Worm (Caenorhabditis elegans) whole organism, L3 larva: ENCODE results near the gene C06G1.1.

ENCODE experiments used
- R02D3.7 ChIP-seq: fragments of 150-350 bp; optimal IDR thresholded peaks from 2 replicates; lab custom pipeline; 2014; ENCODE audit warnings: missing biosample characterization, missing genetic modification characterization
- ama-1 ChIP-seq: fragments of 150-350 bp; optimal IDR thresholded peaks from 2 replicates; lab custom pipeline; 2018
- nfya-1 ChIP-seq: sonication (generic microtip); optimal IDR thresholded peaks from 2 replicates; lab custom pipeline; 2017; ENCODE audit warnings: missing genetic modification characterization, mild to moderate bottlenecking, missing compliant biosample characterization, antibody characterized with exemption, moderate library complexity; ENCODE audit not compliant: insufficient read depth
- nhr-12 ChIP-seq: fragments of 150-350 bp; optimal IDR thresholded peaks from 2 replicates; lab custom pipeline; 2014; ENCODE audit warnings: missing biosample characterization, missing genetic modification characterization
- nhr-28 ChIP-seq: fragments of 150-350 bp; optimal IDR thresholded peaks from 2 replicates; lab custom pipeline; 2014; ENCODE audit warnings: missing biosample characterization, missing genetic modification characterization
- nhr-43 ChIP-seq: sonication (generic microtip); optimal IDR thresholded peaks from 2 replicates; lab custom pipeline; 2016; ENCODE audit warnings: mild to moderate bottlenecking, missing genetic modification characterization, missing compliant biosample characterization; ENCODE audit not compliant: poor library complexity, severe bottlenecking
- unc-62 ChIP-seq: fragments of 150-350 bp; sonication (generic microtip); optimal IDR thresholded peaks from 4 replicates; lab custom pipeline; 2014; ENCODE audit warnings: missing biosample characterization, missing genetic modification reagents, missing genetic modification characterization
- ztf-11 ChIP-seq: fragments of 150-350 bp; optimal IDR thresholded peaks from 2 replicates; lab custom pipeline; 2014; ENCODE audit warnings: missing biosample characterization, missing genetic modification characterization

DNA sequence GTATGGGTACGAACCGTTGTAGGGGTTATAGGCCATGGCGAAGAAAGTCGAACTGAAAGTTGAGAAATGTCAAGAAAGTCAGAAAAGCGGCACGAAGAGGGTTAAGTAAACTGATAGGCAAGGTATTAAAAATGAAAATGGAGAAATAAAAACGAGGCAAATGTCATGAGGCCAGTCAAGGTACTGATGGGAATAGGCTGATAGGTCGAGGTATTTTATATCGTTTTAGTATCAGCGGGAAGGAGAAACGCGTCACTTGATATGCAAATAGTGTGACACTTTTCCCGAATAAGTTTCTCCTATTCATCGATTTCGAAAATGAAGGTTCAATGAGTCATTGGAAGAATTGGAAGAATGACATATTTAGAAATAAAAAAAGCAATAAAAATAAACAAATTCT lies 44.5 kb downstream of the C06G1.1 start, which contains the start of gene F22H10.3:
- TF ChIP-seq nhr-12 (no peak), nfya-1 (tag; lab: Kevin White, UChicago) (no peak), nhr-43 (tag; lab: Kevin White, UChicago) (no peak), ama-1 (lab: Kevin White, UChicago) (no peak), R02D3.7 (tag; lab: Kevin White, UChicago) (no peak), ztf-11 (no peak), nhr-28 (tag; lab: Kevin White, UChicago) (no peak), unc-62 (GFP tag; lab: Kevin White, UChicago) (no peak)
